Worm (Caenorhabditis elegans) whole organism, mixed stage, embryonic: ENCODE results near the gene fezf-1.

Experiments
- blmp-1 ChIP-seq: fragments of 150-350 bp; optimal IDR thresholded peaks from 2 replicates; lab custom pipeline; 2014; ENCODE audit warnings: missing biosample characterization, missing genetic modification characterization
- ceh-39 ChIP-seq: fragments of 150-350 bp; optimal IDR thresholded peaks from 2 replicates; lab custom pipeline; 2014; ENCODE audit warnings: missing biosample characterization, missing genetic modification characterization
- ces-1 ChIP-seq: fragments of 150-350 bp; optimal IDR thresholded peaks from 2 replicates; lab custom pipeline; 2014; ENCODE audit warnings: missing biosample characterization, missing genetic modification reagents, missing genetic modification characterization
- elt-1 ChIP-seq: sonication (generic microtip); optimal IDR thresholded peaks from 2 replicates; lab custom pipeline; 2017; ENCODE audit warnings: missing genetic modification characterization, mild to moderate bottlenecking, missing compliant biosample characterization, antibody characterized with exemption, moderate library complexity, borderline replicate concordance; ENCODE audit not compliant: insufficient read depth
- lin-13 ChIP-seq: fragments of 150-350 bp; optimal IDR thresholded peaks from 2 replicates; lab custom pipeline; 2014; ENCODE audit warnings: missing biosample characterization, missing genetic modification characterization
- snpc-4 ChIP-seq: fragments of 150-350 bp; optimal IDR thresholded peaks from 2 replicates; lab custom pipeline; 2014; ENCODE audit warnings: missing biosample characterization, missing genetic modification characterization
- ztf-11 ChIP-seq: fragments of 150-350 bp; optimal IDR thresholded peaks from 2 replicates; lab custom pipeline; 2014; ENCODE audit warnings: missing biosample characterization, missing genetic modification characterization

ce11 chrIV:13460876-13461275 lies 5.0 kb upstream of the fezf-1 start, which contains the start of gene Y38H8A.12:
- TF ChIP-seq ces-1 (GFP tag; lab: Kevin White, UChicago) = no peak
- no peak for TF ChIP-seq snpc-4
- TF ChIP-seq ztf-11 (tag; lab: Kevin White, UChicago) = no peak
- TF ChIP-seq ceh-39 (tag; lab: Kevin White, UChicago) = no peak
- TF ChIP-seq lin-13 (tag; lab: Kevin White, UChicago) = no peak
- no peak for TF ChIP-seq elt-1 (tag; lab: Kevin White, UChicago)
- no peak for TF ChIP-seq blmp-1
